Fruit fly (Drosophila melanogaster): Measurements from ENCODE around the gene NimA.
A peak's percentile ranks its signal among the peaks of the same experiment; 100 is the strongest.

Gene NimA

dm6 chr2L:13957239-13957638 is at the start of gene NimA:
TSS of gene NimA (plus strand) at chr2L:13957539.
- no peak for TF ChIP-seq noc (tag; optimal IDR thresholded peaks at IDR 0.05)

- TF ChIP-seq noc (tag; optimal IDR thresholded peaks at IDR 0.05) = no peak
Measured at dm6 chr2L:13909033-13909432, 48.3 kb upstream of the NimA start, which contains the start of gene Ance-2. TSS of gene Ance-2 (plus strand) at chr2L:13909333.

- no peak for TF ChIP-seq noc (tag; optimal IDR thresholded peaks at IDR 0.05)
Measured at dm6 chr2L:13911783-13912182, 45.6 kb upstream of the NimA start, which contains the start of gene Acyp. TSS of gene Acyp (plus strand) at chr2L:13912083.

dm6 chr2L:13914425-13914824 is 42.9 kb upstream of the NimA start, which contains the start of gene Ance-3:
TSS of gene Ance-3 (plus strand) at chr2L:13914725.
- no peak for TF ChIP-seq noc (tag; optimal IDR thresholded peaks at IDR 0.05)

dm6 chr2L:13923453-13923852 is 33.9 kb upstream of the NimA start, which contains the start of gene Vajk1:
TSS of gene Vajk1 (minus strand) at chr2L:13923553.
- no peak for TF ChIP-seq noc (tag; optimal IDR thresholded peaks at IDR 0.05)

- no peak for TF ChIP-seq noc (tag; optimal IDR thresholded peaks at IDR 0.05)
Measured at dm6 chr2L:13923984-13924383, 33.4 kb upstream of the NimA start.

dm6 chr2L:13925699-13926098 is 31.6 kb upstream of the NimA start:
- TF ChIP-seq noc (tag; optimal IDR thresholded peaks at IDR 0.05) = no peak

- TF ChIP-seq noc (tag; optimal IDR thresholded peaks at IDR 0.05) = no peak
Measured at dm6 chr2L:13928461-13928860, 28.9 kb upstream of the NimA start.

- TF ChIP-seq noc (tag; optimal IDR thresholded peaks at IDR 0.05) = no peak
Measured at dm6 chr2L:13931318-13931717, 26.0 kb upstream of the NimA start, which contains the start of gene CG42711. TSS of gene CG42711 (minus strand) at chr2L:13931362.

- TF ChIP-seq noc (tag; optimal IDR thresholded peaks at IDR 0.05) = no peak
Measured at dm6 chr2L:13934542-13935065, 22.7 kb upstream of the NimA start, which contains the start of gene Vajk2. TSS of gene Vajk2 (minus strand) at chr2L:13934692.

dm6 chr2L:13947476-13947875 is 9.9 kb upstream of the NimA start, which contains the start of gene Vajk3:
TSS of gene Vajk3 (minus strand) at chr2L:13947476.
- TF ChIP-seq noc (tag; optimal IDR thresholded peaks at IDR 0.05) = no peak

- TF ChIP-seq noc (tag; optimal IDR thresholded peaks at IDR 0.05) = no peak
Measured at dm6 chr2L:13949789-13950188, 7.5 kb upstream of the NimA start.

- TF ChIP-seq noc (tag; optimal IDR thresholded peaks at IDR 0.05) = no peak
Measured at dm6 chr2L:13955775-13956174, 1.6 kb upstream of the NimA start.

- no peak for TF ChIP-seq noc (tag; optimal IDR thresholded peaks at IDR 0.05)
Measured at dm6 chr2L:13960399-13960798, 3.1 kb downstream of the NimA start.

dm6 chr2L:13963467-13964122 is 6.3 kb downstream of the NimA start, which contains the start of gene NimB1:
TSS of gene NimB1 (plus strand) at chr2L:13963507.
- no peak for TF ChIP-seq noc (tag; optimal IDR thresholded peaks at IDR 0.05)

- peak; percentile 4 for TF ChIP-seq noc (tag; optimal IDR thresholded peaks at IDR 0.05)
Measured at dm6 chr2L:13966732-13967316, 9.5 kb downstream of the NimA start, which contains the start of gene NimB2. TSS of gene NimB2 (minus strand) at chr2L:13967018.

dm6 chr2L:13967846-13968350 is 10.6 kb downstream of the NimA start, which contains the start of gene NimB3:
TSS of gene NimB3 (minus strand) at chr2L:13967985.
- no peak for TF ChIP-seq noc (tag; optimal IDR thresholded peaks at IDR 0.05)
